Fruit fly (Drosophila melanogaster) whole organism, embryonic: ENCODE data around the gene CG33654.
A peak's percentile ranks its signal among the peaks of the same experiment; 100 is the strongest.

Source experiments
- Ada2b ChIP-seq: fragments of 200-800 bp; sonication (Bioruptor generic); IDR thresholded peaks from 2 replicates; pipeline ENCODE4 v1.3.6; 2022; ENCODE audit warnings: missing biosample characterization, missing genetic modification characterization
- Aef1 ChIP-seq: fragments of 200-800 bp; sonication (Bioruptor generic); IDR thresholded peaks from 3 replicates; pipeline ENCODE4 v1.3.6; 2022; ENCODE audit warnings: missing biosample characterization, missing genetic modification characterization
- Antp ChIP-seq: fragments of 200-800 bp; sonication (Bioruptor generic); optimal IDR thresholded peaks from 3 replicates; lab custom pipeline; 2016; ENCODE audit warnings: missing biosample characterization, missing genetic modification characterization
- Asciz ChIP-seq: fragments of 200-800 bp; sonication (Bioruptor generic); optimal IDR thresholded peaks from 2 replicates; lab custom pipeline; 2017; ENCODE audit warnings: missing biosample characterization, mild to moderate bottlenecking, missing genetic modification characterization, missing genetic modification reagents
- Bteb2 ChIP-seq: fragments of 200-800 bp; sonication (Bioruptor generic); optimal IDR thresholded peaks from 2 replicates; lab custom pipeline; 2016; ENCODE audit warnings: missing biosample characterization, missing genetic modification characterization
- CG10543 ChIP-seq: fragments of 200-800 bp; sonication (Bioruptor generic); optimal IDR thresholded peaks from 3 replicates; lab custom pipeline; 2017; ENCODE audit warnings: missing biosample characterization, mild to moderate bottlenecking, missing genetic modification characterization, moderate library complexity
- CG11695 ChIP-seq: fragments of 200-800 bp; sonication (Bioruptor generic); IDR thresholded peaks from 3 replicates; pipeline ENCODE4 v1.3.6; 2022; ENCODE audit warnings: missing biosample characterization, missing genetic modification characterization
- CG12104 ChIP-seq: fragments of 200-800 bp; sonication (Bioruptor generic); optimal IDR thresholded peaks from 3 replicates; lab custom pipeline; 2016; ENCODE audit warnings: missing biosample characterization, missing genetic modification characterization
- CG12219 ChIP-seq: fragments of 200-800 bp; sonication (Bioruptor generic); optimal IDR thresholded peaks from 3 replicates; lab custom pipeline; 2018; ENCODE audit warnings: missing biosample characterization, mild to moderate bottlenecking, missing genetic modification characterization
- CG12236 ChIP-seq: fragments of 200-800 bp; sonication (Bioruptor generic); optimal IDR thresholded peaks from 2 replicates; lab custom pipeline; 2016; ENCODE audit warnings: missing biosample characterization, missing genetic modification characterization
- CG12299 ChIP-seq: fragments of 200-800 bp; sonication (Bioruptor generic); optimal IDR thresholded peaks from 2 replicates; lab custom pipeline; 2018; ENCODE audit warnings: missing biosample characterization, mild to moderate bottlenecking, missing genetic modification characterization
- CG12769 ChIP-seq: fragments of 200-800 bp; sonication (Bioruptor generic); optimal IDR thresholded peaks from 2 replicates; lab custom pipeline; 2019; ENCODE audit warnings: missing biosample characterization, mild to moderate bottlenecking, missing genetic modification characterization, moderate library complexity
- CG13624 ChIP-seq: fragments of 200-800 bp; sonication (Bioruptor generic); optimal IDR thresholded peaks from 2 replicates; lab custom pipeline; 2016; ENCODE audit warnings: missing biosample characterization, missing genetic modification characterization
- CG17186 ChIP-seq: fragments of 200-800 bp; sonication (Bioruptor generic); optimal IDR thresholded peaks from 3 replicates; lab custom pipeline; 2017; ENCODE audit warnings: missing biosample characterization, missing genetic modification reagents, missing genetic modification characterization
- CG2889 ChIP-seq: fragments of 200-800 bp; sonication (Bioruptor generic); IDR thresholded peaks from 3 replicates; pipeline ENCODE4 v1.3.6; 2022; ENCODE audit warnings: missing biosample characterization, missing genetic modification characterization
- CG34376 ChIP-seq: fragments of 200-800 bp; sonication (Bioruptor generic); optimal IDR thresholded peaks from 2 replicates; lab custom pipeline; 2018; ENCODE audit warnings: missing biosample characterization, mild to moderate bottlenecking, missing genetic modification characterization
- CG4617 ChIP-seq: fragments of 200-800 bp; sonication (Bioruptor generic); optimal IDR thresholded peaks from 3 replicates; lab custom pipeline; 2016; ENCODE audit warnings: missing biosample characterization, missing genetic modification characterization, borderline replicate concordance
- CG6813 ChIP-seq: fragments of 200-800 bp; sonication (Bioruptor generic); optimal IDR thresholded peaks from 2 replicates; lab custom pipeline; 2017; ENCODE audit warnings: missing biosample characterization, missing genetic modification characterization, mild to moderate bottlenecking, moderate library complexity, missing genetic modification reagents
- CG9215 ChIP-seq: fragments of 200-800 bp; sonication (Bioruptor generic); IDR thresholded peaks from 2 replicates; pipeline ENCODE4 v1.3.6; 2022; ENCODE audit warnings: missing biosample characterization, missing genetic modification characterization
- Dll ChIP-seq: fragments of 200-800 bp; sonication (Bioruptor generic); IDR thresholded peaks from 4 replicates; pipeline ENCODE4 v1.3.6; 2022; ENCODE audit warnings: missing biosample characterization, missing genetic modification characterization; ENCODE audit not compliant: partially characterized antibody
- HLH4C ChIP-seq: fragments of 200-800 bp; sonication (Bioruptor generic); IDR thresholded peaks from 3 replicates; pipeline ENCODE4 v1.3.6; 2022; ENCODE audit warnings: missing biosample characterization, missing genetic modification characterization; ENCODE audit not compliant: partially characterized antibody
- HLHmδ ChIP-seq: fragments of 200-800 bp; sonication (Bioruptor generic); optimal IDR thresholded peaks from 2 replicates; lab custom pipeline; 2018; ENCODE audit warnings: missing biosample characterization, mild to moderate bottlenecking, missing genetic modification characterization, moderate library complexity
- HmgZ ChIP-seq: fragments of 200-800 bp; sonication (Bioruptor generic); optimal IDR thresholded peaks from 2 replicates; lab custom pipeline; 2018; ENCODE audit warnings: missing biosample characterization, mild to moderate bottlenecking, missing genetic modification characterization
- Jarid2 ChIP-seq: fragments of 200-800 bp; sonication (Bioruptor generic); optimal IDR thresholded peaks from 3 replicates; lab custom pipeline; 2017; ENCODE audit warnings: mild to moderate bottlenecking, missing biosample characterization, missing genetic modification reagents, missing genetic modification characterization
- Mad ChIP-seq: fragments of 200-800 bp; sonication (Bioruptor generic); optimal IDR thresholded peaks from 2 replicates; lab custom pipeline; 2016; ENCODE audit warnings: missing biosample characterization, missing genetic modification characterization
- Mes4 ChIP-seq: fragments of 200-800 bp; sonication (Bioruptor generic); optimal IDR thresholded peaks from 2 replicates; lab custom pipeline; 2016; ENCODE audit warnings: missing biosample characterization, missing genetic modification characterization
- NC2α ChIP-seq: fragments of 200-800 bp; sonication (Bioruptor generic); optimal IDR thresholded peaks from 2 replicates; lab custom pipeline; 2016; ENCODE audit warnings: missing biosample characterization, missing genetic modification characterization
- NFAT ChIP-seq: fragments of 200-800 bp; sonication (Bioruptor generic); IDR thresholded peaks from 2 replicates; pipeline ENCODE4 v1.3.6; 2022; ENCODE audit warnings: missing biosample characterization, missing genetic modification characterization
- Nf-YB ChIP-seq: fragments of 200-800 bp; sonication (Bioruptor generic); optimal IDR thresholded peaks from 3 replicates; lab custom pipeline; 2019; ENCODE audit warnings: missing biosample characterization, mild to moderate bottlenecking, missing genetic modification characterization, moderate library complexity
- Ptx1 ChIP-seq: fragments of 200-800 bp; sonication (Bioruptor generic); IDR thresholded peaks from 2 replicates; pipeline ENCODE4 v1.3.6; 2022; ENCODE audit warnings: missing biosample characterization, missing genetic modification characterization
- Stat92E ChIP-seq, 3 experiments: fragments of >200 bp in 2 of 3; fragments of 200-800 bp in 1 of 3; sonication (Bioruptor generic) in 1 of 3; optimal IDR thresholded peaks; 2 replicates each; lab custom pipeline; 2017 to 2019; ENCODE audit warnings: missing biosample characterization in 3 of 3, missing genetic modification characterization in 3 of 3, mild to moderate bottlenecking in 1 of 3, moderate library complexity in 1 of 3
- Vsx1 ChIP-seq: fragments of 200-800 bp; sonication (Bioruptor generic); optimal IDR thresholded peaks from 2 replicates; lab custom pipeline; 2017; ENCODE audit warnings: missing biosample characterization, mild to moderate bottlenecking, missing genetic modification characterization, missing genetic modification reagents
- ab ChIP-seq: fragments of 200-800 bp; sonication (Bioruptor generic); optimal IDR thresholded peaks from 2 replicates; lab custom pipeline; 2016; ENCODE audit warnings: missing biosample characterization, missing genetic modification characterization
- crol ChIP-seq: fragments of 200-800 bp; sonication (Bioruptor generic); IDR thresholded peaks from 2 replicates; pipeline ENCODE4 v1.3.6; 2022; ENCODE audit warnings: missing biosample characterization, missing genetic modification characterization
- dmrt99B ChIP-seq: fragments of 200-800 bp; sonication (Bioruptor generic); optimal IDR thresholded peaks from 2 replicates; lab custom pipeline; 2018; ENCODE audit warnings: missing biosample characterization, mild to moderate bottlenecking, missing genetic modification characterization, moderate library complexity
- gcm ChIP-seq: fragments of 200-800 bp; sonication (Bioruptor generic); optimal IDR thresholded peaks from 2 replicates; lab custom pipeline; 2019; ENCODE audit warnings: missing biosample characterization, mild to moderate bottlenecking, missing genetic modification characterization, moderate library complexity
- gcm2 ChIP-seq: fragments of 200-800 bp; sonication (Bioruptor generic); optimal IDR thresholded peaks from 2 replicates; lab custom pipeline; 2016; ENCODE audit warnings: missing biosample characterization, missing genetic modification characterization
- lola ChIP-seq, 3 experiments: fragments of >200 bp in 2 of 3; fragments of 200-800 bp in 1 of 3; sonication (Bioruptor generic) in 1 of 3; optimal IDR thresholded peaks; 2 replicates each; lab custom pipeline; 2017 to 2019; ENCODE audit warnings: missing biosample characterization in 3 of 3, missing genetic modification characterization in 3 of 3, mild to moderate bottlenecking in 1 of 3, moderate library complexity in 1 of 3
- lov ChIP-seq, 2 experiments: fragments of 200-800 bp in 1 of 2; fragments of >200 bp in 1 of 2; sonication (Bioruptor generic) in 1 of 2; IDR thresholded peaks in 1 of 2; optimal IDR thresholded peaks in 1 of 2; 2 replicates in 1 of 2; 3 replicates in 1 of 2; pipeline versions ENCODE4 v1.3.6 to Lab custom; 2017 to 2022; ENCODE audit warnings: missing biosample characterization in 1 of 2, missing genetic modification characterization in 1 of 2
- nom ChIP-seq: fragments of 200-800 bp; sonication (Bioruptor generic); optimal IDR thresholded peaks from 2 replicates; lab custom pipeline; 2017; ENCODE audit warnings: missing biosample characterization, missing genetic modification characterization, mild to moderate bottlenecking, moderate library complexity, missing genetic modification reagents
- odd ChIP-seq: fragments of 200-800 bp; sonication (Bioruptor generic); optimal IDR thresholded peaks from 2 replicates; lab custom pipeline; 2017; ENCODE audit warnings: missing biosample characterization, mild to moderate bottlenecking, missing genetic modification characterization
- pzg ChIP-seq: fragments of 200-800 bp; sonication (Bioruptor generic); optimal IDR thresholded peaks from 3 replicates; lab custom pipeline; 2018; ENCODE audit warnings: missing biosample characterization, mild to moderate bottlenecking, missing genetic modification characterization, moderate library complexity
- run ChIP-seq: fragments of 200-800 bp; sonication (Bioruptor generic); optimal IDR thresholded peaks from 3 replicates; lab custom pipeline; 2018; ENCODE audit warnings: missing biosample characterization, mild to moderate bottlenecking, missing genetic modification characterization
- sim ChIP-seq: fragments of 200-800 bp; sonication (Bioruptor generic); IDR thresholded peaks from 2 replicates; pipeline ENCODE4 v1.3.6; 2022; ENCODE audit warnings: missing biosample characterization, missing genetic modification characterization
- tup ChIP-seq: fragments of 200-800 bp; sonication (Bioruptor generic); optimal IDR thresholded peaks from 2 replicates; lab custom pipeline; 2016; ENCODE audit warnings: missing biosample characterization, mild to moderate bottlenecking, missing genetic modification characterization, moderate library complexity
- wek ChIP-seq: fragments of 200-800 bp; sonication (Bioruptor generic); optimal IDR thresholded peaks from 3 replicates; lab custom pipeline; 2018; ENCODE audit warnings: missing biosample characterization, mild to moderate bottlenecking, missing genetic modification characterization, moderate library complexity
- wor ChIP-seq: fragments of 200-800 bp; sonication (Bioruptor generic); IDR thresholded peaks from 2 replicates; pipeline ENCODE4 v1.3.6; 2022; ENCODE audit warnings: missing biosample characterization, missing genetic modification characterization

The CG33654 gene

DNA sequence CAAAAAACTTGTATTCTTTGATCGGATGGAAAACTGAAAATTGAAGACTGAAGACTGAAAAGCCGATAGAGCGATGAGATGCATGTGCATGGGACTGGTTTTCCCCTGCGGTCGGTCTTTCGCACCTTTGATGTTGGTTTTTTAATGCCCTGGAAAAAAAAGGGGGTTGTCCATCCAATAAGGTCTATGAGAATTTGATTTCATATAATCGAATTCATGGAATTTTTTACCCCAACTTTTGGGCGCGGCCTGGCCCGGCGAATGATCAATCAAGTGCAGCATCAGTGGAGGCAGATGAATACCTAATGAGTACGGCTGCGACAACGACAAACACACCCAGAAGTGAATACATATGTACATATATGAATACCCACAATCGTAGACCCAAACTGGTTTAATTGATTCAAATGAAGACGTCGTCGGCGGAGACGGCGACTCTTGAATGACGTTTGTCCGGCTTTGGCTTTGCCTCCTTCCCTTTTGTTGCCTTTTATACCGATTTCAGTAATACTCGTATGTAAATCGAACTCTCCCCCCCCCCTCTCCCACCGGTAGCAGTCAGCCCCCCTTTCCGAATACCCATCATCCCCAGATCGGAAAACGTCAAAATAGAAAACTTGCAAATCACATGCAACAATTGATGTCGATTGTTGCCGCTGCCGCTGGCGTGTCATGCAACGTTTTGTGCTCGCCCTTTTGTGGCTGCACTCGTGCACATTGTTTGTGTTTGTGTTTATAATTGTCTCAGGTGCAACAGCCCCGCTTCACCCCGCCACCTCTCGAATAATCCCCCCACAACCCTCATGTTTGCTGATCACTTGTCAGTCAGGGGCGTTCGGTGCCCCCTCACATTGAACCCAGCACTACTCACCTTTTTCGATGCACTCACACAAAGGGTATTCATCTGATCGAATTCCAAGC is 20.3 kb upstream of the CG33654 start (continued):
- TF ChIP-seq Ptx1 (GFP tag; lab: Robert Waterston, UW) (no peak), CG6813 (GFP tag; lab: Kevin White, UChicago) (no peak), Mad (GFP tag; lab: Kevin White, UChicago) (no peak), Aef1 (no peak), CG12769 (tag; lab: Kevin White, UChicago) (peak; percentile 9), Ada2b (no peak), gcm2 (no peak), wor (no peak), NC2α (GFP tag; lab: Kevin White, UChicago) (no peak), crol (GFP tag; lab: Robert Waterston, UW) (peak; percentile 86), Asciz (no peak), CG17186 (GFP tag; lab: Kevin White, UChicago) (no peak), Mes4 (GFP tag; lab: Kevin White, UChicago) (no peak), sim (GFP tag; lab: Robert Waterston, UW) (no peak), CG10543 (GFP tag; lab: Kevin White, UChicago) (no peak), CG12104 (no peak), wek (GFP tag; lab: Kevin White, UChicago) (no peak), CG2889 (no peak), HmgZ (tag; lab: Kevin White, UChicago) (no peak), odd (GFP tag; lab: Kevin White, UChicago) (no peak), Dll (GFP tag; lab: Robert Waterston, UW) (no peak), gcm (GFP tag; lab: Kevin White, UChicago) (no peak), ab (GFP tag; lab: Kevin White, UChicago) (no peak), Nf-YB (GFP tag; lab: Kevin White, UChicago) (no peak), CG12236 (GFP tag; lab: Kevin White, UChicago) (no peak), CG12219 (GFP tag; lab: Kevin White, UChicago) (no peak), Antp (no peak), HLH4C (GFP tag; lab: Robert Waterston, UW) (no peak), Vsx1 (peak; percentile 16), Stat92E (GFP tag; optimal IDR thresholded peaks at IDR 0.05; lab: Kevin White, UChicago) (peak in 1 of 3 experiments; percentile 82), HLHmδ (peak; percentile 58), Bteb2 (GFP tag; lab: Kevin White, UChicago) (no peak), nom (GFP tag; lab: Kevin White, UChicago) (no peak), NFAT (GFP tag; lab: Robert Waterston, UW) (no peak), CG34376 (no peak), CG12299 (tag; lab: Kevin White, UChicago) (no peak), CG9215 (GFP tag; lab: Robert Waterston, UW) (no peak), CG13624 (GFP tag; lab: Kevin White, UChicago) (no peak), lov (optimal IDR thresholded peaks at IDR 0.05; lab: Kevin White, UChicago) (no peak), lov (GFP tag; IDR thresholded peaks at IDR 0.05; lab: Robert Waterston, UW) (0 out of 3 replicates have a peak, but pooled peaks have one; percentile 60), lola (GFP tag; optimal IDR thresholded peaks at IDR 0.05; lab: Kevin White, UChicago) (no peak), run (no peak), tup (GFP tag; lab: Kevin White, UChicago) (no peak), dmrt99B (tag; lab: Kevin White, UChicago) (no peak), pzg (GFP tag; lab: Kevin White, UChicago) (no peak), CG4617 (no peak), CG11695 (no peak), Jarid2 (GFP tag; lab: Kevin White, UChicago) (no peak)
